Worm (Caenorhabditis elegans) whole organism, L2 larva: Measurements from ENCODE around the gene Y59H11AM.4.

Experiments
- F13H6.1 ChIP-seq: sonication (generic microtip); optimal IDR thresholded peaks from 2 replicates; lab custom pipeline; 2016; ENCODE audit warnings: missing genetic modification characterization, missing compliant biosample characterization
- R02D3.7 ChIP-seq: fragments of 150-350 bp; optimal IDR thresholded peaks from 2 replicates; lab custom pipeline; 2014; ENCODE audit warnings: missing biosample characterization, missing genetic modification characterization
- ama-1 ChIP-seq: fragments of 150-350 bp; optimal IDR thresholded peaks from 2 replicates; lab custom pipeline; 2018; ENCODE audit warnings: inconsistent platforms
- fos-1 ChIP-seq: fragments of 150-350 bp; optimal IDR thresholded peaks from 2 replicates; lab custom pipeline; 2014; ENCODE audit warnings: missing biosample characterization, missing genetic modification characterization
- lin-13 ChIP-seq: fragments of 150-350 bp; optimal IDR thresholded peaks from 2 replicates; lab custom pipeline; 2014; ENCODE audit warnings: missing biosample characterization, missing genetic modification reagents, missing genetic modification characterization
- nhr-11 ChIP-seq: fragments of 150-350 bp; optimal IDR thresholded peaks from 2 replicates; lab custom pipeline; 2014; ENCODE audit warnings: missing biosample characterization, missing genetic modification characterization
- nhr-23 ChIP-seq: fragments of 150-350 bp; optimal IDR thresholded peaks from 2 replicates; lab custom pipeline; 2014; ENCODE audit warnings: missing biosample characterization, missing genetic modification reagents, missing genetic modification characterization
- nhr-25 ChIP-seq: fragments of 150-350 bp; sonication (generic microtip); optimal IDR thresholded peaks from 3 replicates; lab custom pipeline; 2014; ENCODE audit warnings: missing biosample characterization, missing genetic modification characterization
- nhr-77 ChIP-seq: fragments of 150-350 bp; optimal IDR thresholded peaks from 2 replicates; lab custom pipeline; 2014; ENCODE audit warnings: missing biosample characterization, missing genetic modification characterization
- skn-1 ChIP-seq: sonication (generic microtip); optimal IDR thresholded peaks from 2 replicates; lab custom pipeline; 2017; ENCODE audit warnings: missing biosample characterization, missing genetic modification characterization
- snpc-4 ChIP-seq: fragments of 150-350 bp; optimal IDR thresholded peaks from 2 replicates; lab custom pipeline; 2014; ENCODE audit warnings: missing biosample characterization, missing genetic modification characterization
- ztf-4 ChIP-seq: fragments of 150-350 bp; optimal IDR thresholded peaks from 2 replicates; lab custom pipeline; 2014; ENCODE audit warnings: missing biosample characterization, missing genetic modification characterization

- peak; percentile 99 for TF ChIP-seq fos-1 (tag; lab: Kevin White, UChicago)
- peak; percentile 14 for TF ChIP-seq ztf-4 (tag; lab: Kevin White, UChicago)
- no peak for TF ChIP-seq nhr-23
- peak; percentile 99 for TF ChIP-seq F13H6.1 (tag; lab: Kevin White, UChicago)
- TF ChIP-seq R02D3.7 (tag; lab: Kevin White, UChicago) = no peak
- no peak for TF ChIP-seq skn-1 (tag; lab: Kevin White, UChicago)
- TF ChIP-seq nhr-25 (tag; lab: Kevin White, UChicago) = peak; percentile 90
- TF ChIP-seq lin-13 = peak; percentile 43
- TF ChIP-seq nhr-11 (tag; lab: Kevin White, UChicago) = peak; percentile 34
- TF ChIP-seq nhr-77 (tag; lab: Kevin White, UChicago) = peak; percentile 46
- TF ChIP-seq snpc-4 (tag; lab: Kevin White, UChicago) = no peak
- TF ChIP-seq ama-1 (lab: Kevin White, UChicago) = no peak
Observed at ce11 chrIV:8527598-8528012, 42.5 kb downstream of the Y59H11AM.4 start.
